Fruit fly (Drosophila melanogaster) whole organism, adult: ENCODE results near the gene CG32655.

ENCODE experiments used
- CG14711 ChIP-seq: fragments of 200-800 bp; sonication (Bioruptor generic); optimal IDR thresholded peaks from 2 replicates; lab custom pipeline; 2018; ENCODE audit warnings: missing biosample characterization, mild to moderate bottlenecking, missing genetic modification characterization, moderate library complexity
- CG1620 ChIP-seq: fragments of 200-800 bp; sonication (Bioruptor generic); optimal IDR thresholded peaks from 2 replicates; lab custom pipeline; 2016; ENCODE audit warnings: missing biosample characterization, missing genetic modification characterization
- CG33017 ChIP-seq: fragments of 200-800 bp; sonication (Bioruptor generic); optimal IDR thresholded peaks from 2 replicates; lab custom pipeline; 2018; ENCODE audit warnings: missing biosample characterization, mild to moderate bottlenecking, missing genetic modification characterization, moderate library complexity
- CG7045 ChIP-seq: fragments of 200-800 bp; sonication (Bioruptor generic); optimal IDR thresholded peaks from 2 replicates; lab custom pipeline; 2017; ENCODE audit warnings: missing biosample characterization, mild to moderate bottlenecking, missing genetic modification characterization
- Clk ChIP-seq: fragments of 200-800 bp; sonication (Bioruptor generic); optimal IDR thresholded peaks from 2 replicates; lab custom pipeline; 2017; ENCODE audit warnings: missing biosample characterization, missing genetic modification characterization
- bab1 ChIP-seq: fragments of 200-800 bp; sonication (Bioruptor generic); optimal IDR thresholded peaks from 3 replicates; lab custom pipeline; 2019; ENCODE audit warnings: missing biosample characterization, mild to moderate bottlenecking, missing genetic modification characterization, moderate library complexity
- cic ChIP-seq: fragments of 200-800 bp; sonication (Bioruptor generic); optimal IDR thresholded peaks from 2 replicates; lab custom pipeline; 2017; ENCODE audit warnings: missing biosample characterization, mild to moderate bottlenecking, missing genetic modification characterization, moderate library complexity
- kay ChIP-seq: fragments of 200-800 bp; sonication (Bioruptor generic); peaks from one replicate; lab custom pipeline; 2016; ENCODE audit warnings: missing biosample characterization, missing genetic modification characterization, borderline replicate concordance
- ovo ChIP-seq: fragments of 200-800 bp; sonication (Bioruptor generic); optimal IDR thresholded peaks from 2 replicates; lab custom pipeline; 2016; ENCODE audit warnings: missing biosample characterization, missing genetic modification characterization
- pad ChIP-seq: fragments of 200-800 bp; sonication (Bioruptor generic); optimal IDR thresholded peaks from 3 replicates; lab custom pipeline; 2017; ENCODE audit warnings: missing biosample characterization, missing genetic modification characterization, mild to moderate bottlenecking, moderate library complexity, missing genetic modification reagents
- toe ChIP-seq: fragments of 200-800 bp; sonication (Bioruptor generic); optimal IDR thresholded peaks from 2 replicates; lab custom pipeline; 2016; ENCODE audit warnings: missing biosample characterization, missing genetic modification characterization

- TF ChIP-seq CG7045 (GFP tag; lab: Kevin White, UChicago) = no peak
- no peak for TF ChIP-seq cic (GFP tag; lab: Kevin White, UChicago)
- no peak for TF ChIP-seq kay (GFP tag; lab: Kevin White, UChicago)
- no peak for TF ChIP-seq ovo
- TF ChIP-seq bab1 (GFP tag; lab: Kevin White, UChicago) = no peak
- TF ChIP-seq CG1620 (GFP tag; lab: Kevin White, UChicago) = no peak
- TF ChIP-seq CG33017 (tag; lab: Kevin White, UChicago) = no peak
- no peak for TF ChIP-seq pad
- TF ChIP-seq Clk (GFP tag; lab: Kevin White, UChicago) = no peak
- no peak for TF ChIP-seq toe (GFP tag; lab: Kevin White, UChicago)
- TF ChIP-seq CG14711 = no peak
Observed at dm6 chrX:12268191-12268590, 32.5 kb upstream of the CG32655 start.
